Fruit fly (Drosophila melanogaster) whole organism, pupa: ENCODE data around the gene CG2126.

Experiments
- CG10348 ChIP-seq: fragments of 200-800 bp; sonication (Bioruptor generic); IDR thresholded peaks from 2 replicates; pipeline ENCODE4 v1.3.6; 2022; ENCODE audit warnings: missing biosample characterization, missing genetic modification characterization
- CG12605 ChIP-seq: fragments of 200-800 bp; sonication (Bioruptor generic); IDR thresholded peaks from 2 replicates; pipeline ENCODE4 v1.3.6; 2022; ENCODE audit warnings: missing biosample characterization, missing genetic modification characterization
- CG13204 ChIP-seq: fragments of 200-800 bp; sonication (Bioruptor generic); optimal IDR thresholded peaks from 2 replicates; lab custom pipeline; 2018; ENCODE audit warnings: missing biosample characterization, mild to moderate bottlenecking, missing genetic modification characterization, moderate library complexity
- CG14655 ChIP-seq: fragments of 200-800 bp; sonication (Bioruptor generic); optimal IDR thresholded peaks from 3 replicates; lab custom pipeline; 2017; ENCODE audit warnings: mild to moderate bottlenecking, missing biosample characterization, missing genetic modification reagents, missing genetic modification characterization
- CG15710 ChIP-seq: fragments of 200-800 bp; sonication (Bioruptor generic); optimal IDR thresholded peaks from 2 replicates; lab custom pipeline; 2018; ENCODE audit warnings: missing biosample characterization, mild to moderate bottlenecking, missing genetic modification characterization, moderate library complexity
- CG17806 ChIP-seq: fragments of 200-800 bp; sonication (Bioruptor generic); optimal IDR thresholded peaks from 2 replicates; lab custom pipeline; 2018; ENCODE audit warnings: missing biosample characterization, mild to moderate bottlenecking, missing genetic modification characterization, moderate library complexity
- CG32121 ChIP-seq: fragments of 200-800 bp; sonication (Bioruptor generic); IDR thresholded peaks from 2 replicates; pipeline ENCODE4 v1.3.6; 2022; ENCODE audit warnings: missing biosample characterization, missing genetic modification characterization
- CG34367 ChIP-seq: fragments of 200-800 bp; sonication (Bioruptor generic); optimal IDR thresholded peaks from 2 replicates; lab custom pipeline; 2018; ENCODE audit warnings: missing biosample characterization, mild to moderate bottlenecking, missing genetic modification characterization
- CG4496 ChIP-seq: fragments of 200-800 bp; sonication (Bioruptor generic); IDR thresholded peaks from 3 replicates; pipeline ENCODE4 v1.3.6; 2022; ENCODE audit warnings: missing biosample characterization, missing genetic modification characterization
- CG8159 ChIP-seq: fragments of 200-800 bp; sonication (Bioruptor generic); optimal IDR thresholded peaks from 3 replicates; lab custom pipeline; 2018; ENCODE audit warnings: missing biosample characterization, mild to moderate bottlenecking, missing genetic modification characterization, moderate library complexity
- CG8301 ChIP-seq: fragments of 200-800 bp; sonication (Bioruptor generic); optimal IDR thresholded peaks from 2 replicates; lab custom pipeline; 2018; ENCODE audit warnings: missing biosample characterization, mild to moderate bottlenecking, missing genetic modification characterization
- CG9948 ChIP-seq: fragments of 200-800 bp; sonication (Bioruptor generic); optimal IDR thresholded peaks from 2 replicates; lab custom pipeline; 2018; ENCODE audit warnings: missing biosample characterization, mild to moderate bottlenecking, missing genetic modification characterization, moderate library complexity
- D1 ChIP-seq: fragments of 200-800 bp; sonication (Bioruptor generic); optimal IDR thresholded peaks from 2 replicates; lab custom pipeline; 2018; ENCODE audit warnings: missing biosample characterization, mild to moderate bottlenecking, missing genetic modification characterization, moderate library complexity
- EcR ChIP-seq: fragments of 200-800 bp; sonication (Bioruptor generic); optimal IDR thresholded peaks from 3 replicates; lab custom pipeline; 2019; ENCODE audit warnings: missing biosample characterization, missing genetic modification characterization, mild to moderate bottlenecking, moderate library complexity, missing genetic modification reagents
- Ets98B ChIP-seq: fragments of 200-800 bp; sonication (Bioruptor generic); IDR thresholded peaks from 2 replicates; pipeline ENCODE4 v1.3.6; 2022; ENCODE audit warnings: missing biosample characterization, missing genetic modification characterization
- Pif1A ChIP-seq: fragments of 200-800 bp; sonication (Bioruptor generic); optimal IDR thresholded peaks from 3 replicates; lab custom pipeline; 2016; ENCODE audit warnings: missing biosample characterization, missing genetic modification characterization
- Pif1B ChIP-seq: fragments of 200-800 bp; sonication (Bioruptor generic); optimal IDR thresholded peaks from 3 replicates; lab custom pipeline; 2016; ENCODE audit warnings: missing biosample characterization, missing genetic modification characterization
- Snoo ChIP-seq: fragments of 200-800 bp; sonication (Bioruptor generic); optimal IDR thresholded peaks from 3 replicates; lab custom pipeline; 2017; ENCODE audit warnings: missing biosample characterization, mild to moderate bottlenecking, missing genetic modification characterization, inconsistent platforms
- fd96Ca ChIP-seq: fragments of 200-800 bp; sonication (Bioruptor generic); IDR thresholded peaks from 3 replicates; pipeline ENCODE4 v1.3.6; 2022; ENCODE audit warnings: missing biosample characterization, missing genetic modification characterization
- gl ChIP-seq: fragments of 200-800 bp; sonication (Bioruptor generic); optimal IDR thresholded peaks from 2 replicates; lab custom pipeline; 2018; ENCODE audit warnings: missing biosample characterization, mild to moderate bottlenecking, missing genetic modification characterization
- rn ChIP-seq: fragments of 200-800 bp; sonication (Bioruptor generic); IDR thresholded peaks from 2 replicates; pipeline ENCODE4 v1.3.6; 2022; ENCODE audit warnings: missing biosample characterization, missing genetic modification characterization

CG2126 gene

dm6 chr3R:31812117-31812975 is 35.9 kb upstream of the CG2126 start, which contains the start of the genes FeCH and RhoGAP100F:
TSS of gene FeCH (minus strand) at chr3R:31812296.
TSS of gene RhoGAP100F (plus strand) at chr3R:31812609.
- TF ChIP-seq CG8159 (tag; lab: Kevin White, UChicago) (no peak), CG32121 (no peak), CG13204 (GFP tag; lab: Kevin White, UChicago) (no peak), CG34367 (tag; lab: Kevin White, UChicago) (no peak), CG8301 (tag; lab: Kevin White, UChicago) (no peak), rn (GFP tag; lab: Robert Waterston, UW) (no peak), Ets98B (no peak), gl (tag; lab: Kevin White, UChicago) (no peak), Pif1B (GFP tag; lab: Kevin White, UChicago) (no peak), fd96Ca (GFP tag; lab: Robert Waterston, UW) (no peak), CG12605 (GFP tag; lab: Robert Waterston, UW) (no peak), Snoo (no peak), CG15710 (tag; lab: Kevin White, UChicago) (no peak), EcR (no peak), CG10348 (no peak), Pif1A (GFP tag; lab: Kevin White, UChicago) (no peak), D1 (tag; lab: Kevin White, UChicago) (no peak)

- TF ChIP-seq CG17806 (tag; lab: Kevin White, UChicago), result peak; percentile 36
- TF ChIP-seq CG12605 (GFP tag; lab: Robert Waterston, UW), result peak; percentile 46
- TF ChIP-seq EcR, result no peak
- peak; percentile 14 for TF ChIP-seq Snoo
- TF ChIP-seq CG14655, result no peak
- TF ChIP-seq CG13204 (GFP tag; lab: Kevin White, UChicago), result no peak
- TF ChIP-seq Pif1B (GFP tag; lab: Kevin White, UChicago), result no peak
- no peak for TF ChIP-seq D1 (tag; lab: Kevin White, UChicago)
- no peak for TF ChIP-seq CG32121
- TF ChIP-seq Pif1A (GFP tag; lab: Kevin White, UChicago), result no peak
- TF ChIP-seq CG4496 (GFP tag; lab: Robert Waterston, UW), result peak; percentile 72
- no peak for TF ChIP-seq CG34367 (tag; lab: Kevin White, UChicago)
- TF ChIP-seq rn (GFP tag; lab: Robert Waterston, UW), result no peak
- peak; percentile 64 for TF ChIP-seq Ets98B
- no peak for TF ChIP-seq fd96Ca (GFP tag; lab: Robert Waterston, UW)
- TF ChIP-seq CG15710 (tag; lab: Kevin White, UChicago), result peak; percentile 45
- peak; percentile 28 for TF ChIP-seq CG8159 (tag; lab: Kevin White, UChicago)
- TF ChIP-seq CG9948 (tag; lab: Kevin White, UChicago), result no peak
- peak; percentile 7 for TF ChIP-seq gl (tag; lab: Kevin White, UChicago)
- TF ChIP-seq CG8301 (tag; lab: Kevin White, UChicago), result no peak
- TF ChIP-seq CG10348, result no peak
Observed at dm6 chr3R:31810073-31810530, 33.6 kb upstream of the CG2126 start, which contains the start of gene Rift. TSS of gene Rift (minus strand) at chr3R:31810186.

- TF ChIP-seq CG12605 (GFP tag; lab: Robert Waterston, UW) (no peak), CG8301 (tag; lab: Kevin White, UChicago) (no peak), Pif1A (GFP tag; lab: Kevin White, UChicago) (no peak), Pif1B (GFP tag; lab: Kevin White, UChicago) (no peak), fd96Ca (GFP tag; lab: Robert Waterston, UW) (no peak), EcR (no peak), CG9948 (tag; lab: Kevin White, UChicago) (no peak), CG14655 (no peak), CG32121 (no peak), CG10348 (no peak), Snoo (no peak), CG34367 (tag; lab: Kevin White, UChicago) (no peak), CG8159 (tag; lab: Kevin White, UChicago) (no peak), Ets98B (no peak), rn (GFP tag; lab: Robert Waterston, UW) (no peak), D1 (tag; lab: Kevin White, UChicago) (no peak), CG17806 (tag; lab: Kevin White, UChicago) (no peak), CG15710 (tag; lab: Kevin White, UChicago) (no peak), CG13204 (GFP tag; lab: Kevin White, UChicago) (no peak)
Observed at dm6 chr3R:31809622-31810021, 33.2 kb upstream of the CG2126 start.

dm6 chr3R:31808571-31808970 is 32.1 kb upstream of the CG2126 start:
- TF ChIP-seq CG17806 (tag; lab: Kevin White, UChicago) (no peak), Snoo (no peak), CG8301 (tag; lab: Kevin White, UChicago) (no peak), rn (GFP tag; lab: Robert Waterston, UW) (no peak), EcR (no peak), D1 (tag; lab: Kevin White, UChicago) (no peak), fd96Ca (GFP tag; lab: Robert Waterston, UW) (no peak), Pif1A (GFP tag; lab: Kevin White, UChicago) (no peak), CG34367 (tag; lab: Kevin White, UChicago) (no peak), CG9948 (tag; lab: Kevin White, UChicago) (no peak), CG13204 (GFP tag; lab: Kevin White, UChicago) (no peak), Pif1B (GFP tag; lab: Kevin White, UChicago) (no peak), CG15710 (tag; lab: Kevin White, UChicago) (no peak), CG8159 (tag; lab: Kevin White, UChicago) (no peak), CG10348 (no peak), gl (tag; lab: Kevin White, UChicago) (no peak), Ets98B (no peak)
